Fruit fly (Drosophila melanogaster) whole organism, embryonic: ENCODE results near the gene CG16985.

Source experiments
- CG15514 ChIP-seq: fragments of 200-800 bp; sonication (Bioruptor generic); optimal IDR thresholded peaks from 3 replicates; lab custom pipeline; 2017; ENCODE audit warnings: missing biosample characterization, missing genetic modification characterization, mild to moderate bottlenecking, moderate library complexity, missing genetic modification reagents
- CG15601 ChIP-seq: fragments of 200-800 bp; sonication (Bioruptor generic); optimal IDR thresholded peaks from 3 replicates; lab custom pipeline; 2019; ENCODE audit warnings: missing biosample characterization, mild to moderate bottlenecking, missing genetic modification characterization, moderate library complexity
- CG17385 ChIP-seq: fragments of 200-800 bp; sonication (Bioruptor generic); optimal IDR thresholded peaks from 3 replicates; lab custom pipeline; 2018; ENCODE audit warnings: missing biosample characterization, mild to moderate bottlenecking, missing genetic modification characterization
- CG18011 ChIP-seq: fragments of 200-800 bp; sonication (Bioruptor generic); optimal IDR thresholded peaks from 2 replicates; lab custom pipeline; 2017; ENCODE audit warnings: missing biosample characterization, missing genetic modification characterization, mild to moderate bottlenecking, moderate library complexity, missing genotype
- CG3281 ChIP-seq: fragments of 200-800 bp; sonication (Bioruptor generic); optimal IDR thresholded peaks from 3 replicates; lab custom pipeline; 2017; ENCODE audit warnings: missing biosample characterization, mild to moderate bottlenecking, missing genetic modification characterization
- CG4328 ChIP-seq: fragments of 200-800 bp; sonication (Bioruptor generic); optimal IDR thresholded peaks from 3 replicates; lab custom pipeline; 2017; ENCODE audit warnings: missing biosample characterization, missing genetic modification reagents, missing genetic modification characterization
- CG9876 ChIP-seq: fragments of 200-800 bp; sonication (Bioruptor generic); optimal IDR thresholded peaks from 2 replicates; lab custom pipeline; 2016; ENCODE audit warnings: missing biosample characterization, missing genetic modification characterization
- Doc3 ChIP-seq: fragments of 200-800 bp; sonication (Bioruptor generic); IDR thresholded peaks from 3 replicates; pipeline ENCODE4 v1.3.6; 2022; ENCODE audit warnings: missing biosample characterization, missing genetic modification characterization; ENCODE audit not compliant: partially characterized antibody
- E2f2 ChIP-seq: fragments of 200-800 bp; sonication (Bioruptor generic); IDR thresholded peaks from 2 replicates; pipeline ENCODE4 v1.3.6; 2022; ENCODE audit warnings: missing biosample characterization, missing genetic modification characterization
- GATAe ChIP-seq: fragments of 200-800 bp; sonication (Bioruptor generic); conservative IDR thresholded peaks from 2 replicates; pipeline ENCODE4 v1.3.6; 2022; ENCODE audit warnings: missing biosample characterization, missing genetic modification characterization
- HLHmδ ChIP-seq: fragments of 200-800 bp; sonication (Bioruptor generic); optimal IDR thresholded peaks from 2 replicates; lab custom pipeline; 2018; ENCODE audit warnings: missing biosample characterization, mild to moderate bottlenecking, missing genetic modification characterization, moderate library complexity
- Hr78 ChIP-seq, 2 experiments: fragments of 200-800 bp in 1 of 2; fragments of >200 bp in 1 of 2; sonication (Bioruptor generic) in 1 of 2; optimal IDR thresholded peaks; 2 replicates each; lab custom pipeline; 2017 to 2019; ENCODE audit warnings: missing biosample characterization in 2 of 2, missing genetic modification characterization in 2 of 2, mild to moderate bottlenecking in 1 of 2, moderate library complexity in 1 of 2
- Meics ChIP-seq: fragments of 200-800 bp; sonication (Bioruptor generic); optimal IDR thresholded peaks from 2 replicates; lab custom pipeline; 2017; ENCODE audit warnings: missing biosample characterization, mild to moderate bottlenecking, missing genetic modification characterization
- Myb ChIP-seq: fragments of 200-800 bp; sonication (Bioruptor generic); optimal IDR thresholded peaks from 2 replicates; lab custom pipeline; 2016; ENCODE audit warnings: missing biosample characterization, missing genetic modification characterization
- Oaz ChIP-seq: fragments of 200-800 bp; sonication (Bioruptor generic); IDR thresholded peaks from 2 replicates; pipeline ENCODE4 v1.3.6; 2022; ENCODE audit warnings: missing biosample characterization, missing genetic modification characterization
- ara ChIP-seq: fragments of 200-800 bp; sonication (Bioruptor generic); IDR thresholded peaks from 2 replicates; pipeline ENCODE4 v1.3.6; 2022; ENCODE audit warnings: missing biosample characterization, missing genetic modification characterization
- ase ChIP-seq: fragments of 200-800 bp; sonication (Bioruptor generic); IDR thresholded peaks from 3 replicates; pipeline ENCODE4 v1.3.6; 2022; ENCODE audit warnings: missing biosample characterization, missing genetic modification characterization
- chinmo ChIP-seq: fragments of 200-800 bp; sonication (Bioruptor generic); IDR thresholded peaks from 4 replicates; pipeline ENCODE4 v1.3.6; 2022; ENCODE audit warnings: missing biosample characterization, missing genetic modification characterization; ENCODE audit not compliant: partially characterized antibody
- exex ChIP-seq: fragments of 200-800 bp; sonication (Bioruptor generic); optimal IDR thresholded peaks from 4 replicates; lab custom pipeline; 2018; ENCODE audit warnings: missing biosample characterization, mild to moderate bottlenecking, missing genetic modification characterization, moderate library complexity
- grau ChIP-seq: fragments of 200-800 bp; optimal IDR thresholded peaks from 3 replicates; lab custom pipeline; 2019; ENCODE audit warnings: missing biosample characterization, mild to moderate bottlenecking, missing genetic modification characterization, moderate library complexity
- gro ChIP-seq: fragments of 200-800 bp; sonication (Bioruptor generic); optimal IDR thresholded peaks from 2 replicates; lab custom pipeline; 2016; ENCODE audit warnings: missing biosample characterization, missing genetic modification characterization
- pzg ChIP-seq: fragments of 200-800 bp; sonication (Bioruptor generic); optimal IDR thresholded peaks from 3 replicates; lab custom pipeline; 2018; ENCODE audit warnings: missing biosample characterization, mild to moderate bottlenecking, missing genetic modification characterization, moderate library complexity
- repo ChIP-seq: fragments of 200-800 bp; sonication (Bioruptor generic); optimal IDR thresholded peaks from 2 replicates; lab custom pipeline; 2016; ENCODE audit warnings: missing biosample characterization, missing genetic modification characterization
- row ChIP-seq: fragments of 200-800 bp; sonication (Bioruptor generic); IDR thresholded peaks from 3 replicates; pipeline ENCODE4 v1.3.6; 2022; ENCODE audit warnings: missing biosample characterization, missing genetic modification characterization
- scrt ChIP-seq: fragments of 200-800 bp; sonication (Bioruptor generic); optimal IDR thresholded peaks from 2 replicates; lab custom pipeline; 2018; ENCODE audit warnings: missing biosample characterization, mild to moderate bottlenecking, missing genetic modification characterization, moderate library complexity
- tio ChIP-seq: fragments of 200-800 bp; sonication (Bioruptor generic); optimal IDR thresholded peaks from 2 replicates; lab custom pipeline; 2017; ENCODE audit warnings: missing biosample characterization, missing genetic modification characterization, inconsistent platforms

The CG16985 gene

DNA sequence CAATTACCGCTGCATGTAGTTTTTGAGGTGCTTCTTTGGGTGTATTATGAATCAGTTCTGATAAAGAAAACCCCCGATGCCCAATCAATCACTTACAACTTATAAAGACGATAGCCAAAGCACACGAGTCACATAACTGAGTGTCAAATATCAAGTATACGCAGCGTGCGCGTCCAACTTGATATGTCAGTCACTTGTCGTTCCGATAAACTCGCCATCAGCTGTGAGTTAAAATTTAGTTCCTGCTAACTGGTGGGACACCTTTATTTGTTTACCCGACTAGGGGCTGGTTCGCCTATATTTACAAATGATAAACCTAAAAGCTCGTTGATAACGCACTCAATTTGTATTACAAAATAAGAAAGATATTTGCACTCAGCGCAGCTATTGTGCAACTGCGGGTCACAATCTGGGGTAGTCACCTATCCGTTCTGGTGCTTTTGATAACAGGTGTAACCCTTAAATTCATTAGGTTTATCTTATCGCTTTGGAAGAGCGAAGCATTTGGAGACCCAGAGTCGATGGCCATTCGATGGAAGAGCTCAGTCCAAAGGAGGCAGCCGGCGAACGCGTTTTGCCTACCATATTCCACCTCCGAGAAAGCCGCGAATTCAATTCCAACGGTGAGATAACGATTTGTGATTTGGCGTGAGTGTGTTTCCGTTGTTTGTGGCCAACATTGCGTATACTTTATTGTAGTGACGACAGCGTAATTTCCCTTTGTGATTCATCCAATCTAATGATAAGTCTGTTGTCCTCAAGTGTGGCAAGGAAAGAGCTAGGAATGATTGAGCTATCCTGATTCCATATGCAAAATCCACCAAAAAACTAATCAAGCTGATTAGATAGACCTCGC lies 48.7 kb downstream of the CG16985 start, which contains the start of gene CG1246 (continued):
- no peak for TF ChIP-seq tio
- no peak for TF ChIP-seq grau (tag; lab: Kevin White, UChicago)
- TF ChIP-seq GATAe (GFP tag; lab: Robert Waterston, UW) = 0 out of 2 replicates have a peak, but pooled peaks have one; percentile 44
- TF ChIP-seq CG9876 (GFP tag; lab: Kevin White, UChicago) = no peak
- no peak for TF ChIP-seq Oaz (GFP tag; lab: Robert Waterston, UW)
- no peak for TF ChIP-seq pzg (GFP tag; lab: Kevin White, UChicago)
- peak; percentile 18 for TF ChIP-seq CG18011
- TF ChIP-seq ase (GFP tag; lab: Robert Waterston, UW) = no peak
- TF ChIP-seq Hr78 (GFP tag; optimal IDR thresholded peaks at IDR 0.05; lab: Kevin White, UChicago) = peak in 1 of 2 experiments; percentile 96
- no peak for TF ChIP-seq Myb (GFP tag; lab: Kevin White, UChicago)
- peak; percentile 5 for TF ChIP-seq CG17385
- no peak for TF ChIP-seq repo
- peak; percentile 40 for TF ChIP-seq CG4328
- TF ChIP-seq E2f2 (GFP tag; lab: Robert Waterston, UW) = no peak
- TF ChIP-seq row (GFP tag; lab: Robert Waterston, UW) = no peak
- TF ChIP-seq CG15514 = peak; percentile 33
- TF ChIP-seq Doc3 = no peak
- TF ChIP-seq Meics (GFP tag; lab: Kevin White, UChicago) = no peak
- TF ChIP-seq ara = no peak
- peak; percentile 75; the same call in 1 of the 4 replicates for TF ChIP-seq chinmo (GFP tag; lab: Robert Waterston, UW)
- no peak for TF ChIP-seq HLHmδ (GFP tag; lab: Kevin White, UChicago)
- TF ChIP-seq scrt (GFP tag; lab: Kevin White, UChicago) = no peak
- TF ChIP-seq CG15601 (tag; lab: Kevin White, UChicago) = peak; percentile 25
- TF ChIP-seq exex (tag; lab: Kevin White, UChicago) = peak; percentile 79
- no peak for TF ChIP-seq gro (GFP tag; lab: Kevin White, UChicago)
- peak; percentile 9 for TF ChIP-seq CG3281 (GFP tag; lab: Kevin White, UChicago)
